Worm (Caenorhabditis elegans) whole organism, L2 larva: ENCODE data around the gene ogr-2.

Source experiments
- ceh-82 ChIP-seq: fragments of 150-350 bp; optimal IDR thresholded peaks from 2 replicates; lab custom pipeline; 2014; ENCODE audit warnings: missing biosample characterization, missing genetic modification characterization
- elt-1 ChIP-seq: fragments of 150-350 bp; optimal IDR thresholded peaks from 2 replicates; lab custom pipeline; 2014; ENCODE audit warnings: missing biosample characterization, missing genetic modification characterization
- fos-1 ChIP-seq: fragments of 150-350 bp; optimal IDR thresholded peaks from 2 replicates; lab custom pipeline; 2014; ENCODE audit warnings: missing biosample characterization, missing genetic modification characterization
- lin-13 ChIP-seq: fragments of 150-350 bp; optimal IDR thresholded peaks from 2 replicates; lab custom pipeline; 2014; ENCODE audit warnings: missing biosample characterization, missing genetic modification reagents, missing genetic modification characterization
- lin-39 ChIP-seq: fragments of 150-350 bp; optimal IDR thresholded peaks from 2 replicates; lab custom pipeline; 2014; ENCODE audit warnings: missing biosample characterization, missing genetic modification reagents, missing genetic modification characterization
- mdl-1 ChIP-seq, 2 experiments: fragments of 150-350 bp in 1 of 2; sonication (generic microtip) in 1 of 2; optimal IDR thresholded peaks; 2 replicates each; lab custom pipeline; 2017; ENCODE audit warnings: missing biosample characterization in 2 of 2, missing genetic modification characterization in 2 of 2
- nhr-237 ChIP-seq: fragments of 150-350 bp; optimal IDR thresholded peaks from 2 replicates; lab custom pipeline; 2014; ENCODE audit warnings: missing biosample characterization, missing genetic modification characterization
- unc-39 ChIP-seq: fragments of 150-350 bp; optimal IDR thresholded peaks from 2 replicates; lab custom pipeline; 2014; ENCODE audit warnings: missing biosample characterization, missing genetic modification characterization
- unc-62 ChIP-seq: fragments of 150-350 bp; optimal IDR thresholded peaks from 2 replicates; lab custom pipeline; 2014; ENCODE audit warnings: missing biosample characterization, missing genetic modification reagents, missing genetic modification characterization
- zag-1 ChIP-seq: fragments of 150-350 bp; optimal IDR thresholded peaks from 2 replicates; lab custom pipeline; 2014; ENCODE audit warnings: missing biosample characterization, missing genetic modification characterization
- ztf-4 ChIP-seq: fragments of 150-350 bp; optimal IDR thresholded peaks from 2 replicates; lab custom pipeline; 2014; ENCODE audit warnings: missing biosample characterization, missing genetic modification characterization

ce11 chrII:10028195-10028594 lies 12.7 kb upstream of the ogr-2 start, which contains the start of gene F52H3.6:
- TF ChIP-seq unc-62 (GFP tag; lab: Kevin White, UChicago) (no peak), zag-1 (tag; lab: Kevin White, UChicago) (no peak), ceh-82 (tag; lab: Kevin White, UChicago) (no peak), unc-39 (tag; lab: Kevin White, UChicago) (no peak), nhr-237 (tag; lab: Kevin White, UChicago) (no peak), mdl-1 (tag; optimal IDR thresholded peaks at IDR 0.05; lab: Kevin White, UChicago) (no peak), lin-13 (GFP tag; lab: Kevin White, UChicago) (no peak), ztf-4 (no peak), lin-39 (tag; lab: Kevin White, UChicago) (no peak), fos-1 (tag; lab: Kevin White, UChicago) (peak; percentile 14), elt-1 (tag; lab: Kevin White, UChicago) (no peak)
